Fruit fly (Drosophila melanogaster) whole organism, embryonic: ENCODE measurements around the gene CG2104.
A peak's percentile ranks its signal among the peaks of the same experiment; 100 is the strongest.

Source experiments
- Asciz ChIP-seq: fragments of 200-800 bp; sonication (Bioruptor generic); optimal IDR thresholded peaks from 2 replicates; lab custom pipeline; 2017; ENCODE audit warnings: missing biosample characterization, mild to moderate bottlenecking, missing genetic modification characterization, missing genetic modification reagents
- Atf6 ChIP-seq: fragments of 200-800 bp; sonication (Bioruptor generic); IDR thresholded peaks from 2 replicates; pipeline ENCODE4 v1.3.6; 2022; ENCODE audit warnings: missing biosample characterization, missing genetic modification characterization
- CG10209 ChIP-seq: fragments of 200-800 bp; sonication (Bioruptor generic); optimal IDR thresholded peaks from 3 replicates; lab custom pipeline; 2017; ENCODE audit warnings: missing biosample characterization, mild to moderate bottlenecking, missing genetic modification characterization, missing genetic modification reagents
- CG10366 ChIP-seq: fragments of 200-800 bp; sonication (Bioruptor generic); IDR thresholded peaks from 2 replicates; pipeline ENCODE4 v1.3.6; 2022; ENCODE audit warnings: missing biosample characterization, missing genetic modification characterization
- CG10462 ChIP-seq: fragments of 200-800 bp; sonication (Bioruptor generic); optimal IDR thresholded peaks from 2 replicates; lab custom pipeline; 2016; ENCODE audit warnings: missing biosample characterization, missing genetic modification characterization
- CG12391 ChIP-seq: fragments of 200-800 bp; sonication (Bioruptor generic); optimal IDR thresholded peaks from 3 replicates; lab custom pipeline; 2018; ENCODE audit warnings: missing biosample characterization, mild to moderate bottlenecking, missing genetic modification characterization, moderate library complexity
- CG12744 ChIP-seq: fragments of 200-800 bp; sonication (Bioruptor generic); optimal IDR thresholded peaks from 2 replicates; lab custom pipeline; 2016; ENCODE audit warnings: missing biosample characterization, missing genetic modification characterization
- CG12769 ChIP-seq: fragments of 200-800 bp; sonication (Bioruptor generic); optimal IDR thresholded peaks from 2 replicates; lab custom pipeline; 2019; ENCODE audit warnings: missing biosample characterization, mild to moderate bottlenecking, missing genetic modification characterization, moderate library complexity
- CG13296 ChIP-seq: fragments of 200-800 bp; sonication (Bioruptor generic); optimal IDR thresholded peaks from 3 replicates; lab custom pipeline; 2018; ENCODE audit warnings: missing biosample characterization, mild to moderate bottlenecking, missing genetic modification characterization
- CG13424 ChIP-seq: fragments of 200-800 bp; sonication (Bioruptor generic); optimal IDR thresholded peaks from 2 replicates; lab custom pipeline; 2019; ENCODE audit warnings: missing biosample characterization, mild to moderate bottlenecking, missing genetic modification characterization, moderate library complexity
- CG14441 ChIP-seq: fragments of 200-800 bp; sonication (Bioruptor generic); IDR thresholded peaks from 2 replicates; pipeline ENCODE4 v1.3.6; 2022; ENCODE audit warnings: missing biosample characterization, missing genetic modification characterization
- CG14860 ChIP-seq: fragments of 200-800 bp; sonication (Bioruptor generic); IDR thresholded peaks from 3 replicates; pipeline ENCODE4 v1.3.6; 2022; ENCODE audit warnings: missing biosample characterization, missing genetic modification characterization; ENCODE audit not compliant: partially characterized antibody
- CG15011 ChIP-seq: fragments of 200-800 bp; sonication (Bioruptor generic); optimal IDR thresholded peaks from 3 replicates; lab custom pipeline; 2018; ENCODE audit warnings: missing biosample characterization, mild to moderate bottlenecking, missing genetic modification characterization
- CG15696 ChIP-seq: fragments of 200-800 bp; sonication (Bioruptor generic); optimal IDR thresholded peaks from 2 replicates; lab custom pipeline; 2019; ENCODE audit warnings: missing biosample characterization, mild to moderate bottlenecking, missing genetic modification characterization, moderate library complexity
- CG1602 ChIP-seq: fragments of 200-800 bp; sonication (Bioruptor generic); optimal IDR thresholded peaks from 3 replicates; lab custom pipeline; 2016; ENCODE audit warnings: missing biosample characterization, missing genetic modification characterization
- CG17328 ChIP-seq: fragments of 200-800 bp; sonication (Bioruptor generic); IDR thresholded peaks from 2 replicates; pipeline ENCODE4 v1.3.6; 2022; ENCODE audit warnings: missing biosample characterization, missing genetic modification characterization
- CG2678 ChIP-seq: fragments of 200-800 bp; sonication (Bioruptor generic); optimal IDR thresholded peaks from 3 replicates; lab custom pipeline; 2019; ENCODE audit warnings: missing biosample characterization, mild to moderate bottlenecking, missing genetic modification characterization, moderate library complexity
- CG2875 ChIP-seq: fragments of 200-800 bp; sonication (Bioruptor generic); optimal IDR thresholded peaks from 2 replicates; lab custom pipeline; 2017; ENCODE audit warnings: missing biosample characterization, mild to moderate bottlenecking, missing genetic modification characterization, missing genetic modification reagents
- CG30020 ChIP-seq: fragments of 200-800 bp; optimal IDR thresholded peaks from 2 replicates; lab custom pipeline; 2019; ENCODE audit warnings: missing biosample characterization, mild to moderate bottlenecking, missing genetic modification characterization, moderate library complexity
- CG6813 ChIP-seq: fragments of 200-800 bp; sonication (Bioruptor generic); optimal IDR thresholded peaks from 2 replicates; lab custom pipeline; 2017; ENCODE audit warnings: missing biosample characterization, missing genetic modification characterization, mild to moderate bottlenecking, moderate library complexity, missing genetic modification reagents
- CG7372 ChIP-seq: fragments of 200-800 bp; sonication (Bioruptor generic); IDR thresholded peaks from 2 replicates; pipeline ENCODE4 v1.3.6; 2022; ENCODE audit warnings: missing biosample characterization, missing genetic modification characterization
- CG7786 ChIP-seq: fragments of 200-800 bp; sonication (Bioruptor generic); optimal IDR thresholded peaks from 2 replicates; lab custom pipeline; 2016; ENCODE audit warnings: missing biosample characterization, missing genetic modification characterization
- CG8089 ChIP-seq: fragments of 200-800 bp; sonication (Bioruptor generic); optimal IDR thresholded peaks from 3 replicates; lab custom pipeline; 2016; ENCODE audit warnings: missing biosample characterization, missing genetic modification characterization
- CG9437 ChIP-seq: fragments of 200-800 bp; sonication (Bioruptor generic); optimal IDR thresholded peaks from 2 replicates; lab custom pipeline; 2018; ENCODE audit warnings: missing biosample characterization, mild to moderate bottlenecking, missing genetic modification characterization
- CG9876 ChIP-seq: fragments of 200-800 bp; sonication (Bioruptor generic); optimal IDR thresholded peaks from 2 replicates; lab custom pipeline; 2016; ENCODE audit warnings: missing biosample characterization, missing genetic modification characterization
- Drgx ChIP-seq: fragments of 200-800 bp; sonication (Bioruptor generic); IDR thresholded peaks from 2 replicates; pipeline ENCODE4 v1.3.6; 2022; ENCODE audit warnings: missing biosample characterization, missing genetic modification characterization
- Fer3 ChIP-seq: fragments of 200-800 bp; sonication (Bioruptor generic); optimal IDR thresholded peaks from 2 replicates; lab custom pipeline; 2018; ENCODE audit warnings: missing biosample characterization, mild to moderate bottlenecking, missing genetic modification characterization, moderate library complexity
- H15 ChIP-seq: fragments of 200-800 bp; sonication (Bioruptor generic); IDR thresholded peaks from 3 replicates; pipeline ENCODE4 v1.3.6; 2022; ENCODE audit warnings: missing biosample characterization, missing genetic modification characterization
- HLH54F ChIP-seq: fragments of 200-800 bp; sonication (Bioruptor generic); optimal IDR thresholded peaks from 3 replicates; lab custom pipeline; 2016; ENCODE audit warnings: missing biosample characterization, missing genetic modification characterization
- Hand ChIP-seq: fragments of 200-800 bp; sonication (Bioruptor generic); optimal IDR thresholded peaks from 2 replicates; lab custom pipeline; 2017; ENCODE audit warnings: mild to moderate bottlenecking, missing biosample characterization, missing genetic modification reagents, missing genetic modification characterization
- Hmx ChIP-seq: fragments of 200-800 bp; sonication (Bioruptor generic); optimal IDR thresholded peaks from 2 replicates; lab custom pipeline; 2016; ENCODE audit warnings: missing biosample characterization, missing genetic modification characterization
- Hr51 ChIP-seq, 2 experiments: fragments of 200-800 bp; sonication (Bioruptor generic); optimal IDR thresholded peaks; 2 replicates in 1 of 2; 3 replicates in 1 of 2; lab custom pipeline; 2016 to 2018; ENCODE audit warnings: missing biosample characterization in 2 of 2, missing genetic modification characterization in 2 of 2, mild to moderate bottlenecking in 1 of 2, moderate library complexity in 1 of 2
- Lhr ChIP-seq: fragments of 200-800 bp; sonication (Bioruptor generic); optimal IDR thresholded peaks from 3 replicates; lab custom pipeline; 2017; ENCODE audit warnings: mild to moderate bottlenecking, missing biosample characterization, missing genetic modification reagents, missing genetic modification characterization
- Nf-YB ChIP-seq: fragments of 200-800 bp; sonication (Bioruptor generic); optimal IDR thresholded peaks from 3 replicates; lab custom pipeline; 2019; ENCODE audit warnings: missing biosample characterization, mild to moderate bottlenecking, missing genetic modification characterization, moderate library complexity
- Nf-YC ChIP-seq: fragments of 200-800 bp; optimal IDR thresholded peaks from 3 replicates; lab custom pipeline; 2019; ENCODE audit warnings: missing biosample characterization, mild to moderate bottlenecking, missing genetic modification characterization, moderate library complexity
- Ravus ChIP-seq: fragments of 200-800 bp; sonication (Bioruptor generic); IDR thresholded peaks from 2 replicates; pipeline ENCODE4 v1.3.6; 2022; ENCODE audit warnings: missing biosample characterization, missing genetic modification characterization
- Trl ChIP-seq, 3 experiments: fragments of >200 bp in 2 of 3; fragments of 200-800 bp in 1 of 3; sonication (Bioruptor generic) in 1 of 3; optimal IDR thresholded peaks; 2 replicates in 1 of 3; 3 replicates in 2 of 3; lab custom pipeline; 2016 to 2017; ENCODE audit warnings: missing biosample characterization in 1 of 3, missing genetic modification characterization in 1 of 3
- ab ChIP-seq: fragments of 200-800 bp; sonication (Bioruptor generic); optimal IDR thresholded peaks from 2 replicates; lab custom pipeline; 2016; ENCODE audit warnings: missing biosample characterization, missing genetic modification characterization
- jumu ChIP-seq: fragments of 200-800 bp; sonication (Bioruptor generic); optimal IDR thresholded peaks from 3 replicates; lab custom pipeline; 2016; ENCODE audit warnings: missing biosample characterization, missing genetic modification characterization
- kay ChIP-seq: fragments of 200-800 bp; sonication (Bioruptor generic); optimal IDR thresholded peaks from 2 replicates; lab custom pipeline; 2016; ENCODE audit warnings: missing biosample characterization, missing genetic modification characterization
- lbe ChIP-seq: fragments of 200-800 bp; sonication (Bioruptor generic); optimal IDR thresholded peaks from 2 replicates; lab custom pipeline; 2016; ENCODE audit warnings: missing biosample characterization, mild to moderate bottlenecking, missing genetic modification characterization
- maf-S ChIP-seq: fragments of 200-800 bp; sonication (Bioruptor generic); optimal IDR thresholded peaks from 2 replicates; lab custom pipeline; 2016; ENCODE audit warnings: missing biosample characterization, missing genetic modification characterization
- pros ChIP-seq: fragments of 200-800 bp; sonication (Bioruptor generic); optimal IDR thresholded peaks from 3 replicates; lab custom pipeline; 2019; ENCODE audit warnings: missing biosample characterization, mild to moderate bottlenecking, missing genetic modification characterization, moderate library complexity
- row ChIP-seq: fragments of 200-800 bp; sonication (Bioruptor generic); IDR thresholded peaks from 3 replicates; pipeline ENCODE4 v1.3.6; 2022; ENCODE audit warnings: missing biosample characterization, missing genetic modification characterization
- salm ChIP-seq: fragments of 200-800 bp; sonication (Bioruptor generic); optimal IDR thresholded peaks from 2 replicates; lab custom pipeline; 2018; ENCODE audit warnings: missing biosample characterization, mild to moderate bottlenecking, missing genetic modification characterization
- sima ChIP-seq: fragments of 200-800 bp; sonication (Bioruptor generic); optimal IDR thresholded peaks from 2 replicates; lab custom pipeline; 2016; ENCODE audit warnings: missing biosample characterization, missing genetic modification characterization
- vfl ChIP-seq: fragments of 200-800 bp; sonication (Bioruptor generic); optimal IDR thresholded peaks from 2 replicates; lab custom pipeline; 2016; ENCODE audit warnings: missing biosample characterization, missing genetic modification characterization
- z ChIP-seq: fragments of 200-800 bp; sonication (Bioruptor generic); IDR thresholded peaks from 3 replicates; pipeline ENCODE4 v1.3.6; 2022; ENCODE audit warnings: missing biosample characterization, missing genetic modification characterization

Gene CG2104

dm6 chr3R:5668928-5669739 is 24.0 kb downstream of the CG2104 start, which contains the start of the genes Xe7 and Atg17 (continued):
- TF ChIP-seq Trl (optimal IDR thresholded peaks at IDR 0.05; lab: Kevin White, UChicago) (no peak), Trl (GFP tag; optimal IDR thresholded peaks at IDR 0.05; lab: Kevin White, UChicago) (peak; percentile 89), vfl (GFP tag; lab: Kevin White, UChicago) (peak; percentile 91), CG12769 (peak; percentile 85), CG8089 (GFP tag; lab: Kevin White, UChicago) (peak; percentile 84), Ravus (peak; percentile 63), CG12391 (tag; lab: Kevin White, UChicago) (peak; percentile 94), CG2678 (tag; lab: Kevin White, UChicago) (peak; percentile 94), CG9437 (GFP tag; lab: Kevin White, UChicago) (peak; percentile 86), CG13424 (tag; lab: Kevin White, UChicago) (peak; percentile 95), CG13296 (GFP tag; lab: Kevin White, UChicago) (peak; percentile 82), Asciz (GFP tag; lab: Kevin White, UChicago) (peak; percentile 24), CG6813 (GFP tag; lab: Kevin White, UChicago) (peak; percentile 48), H15 (GFP tag; lab: Robert Waterston, UW) (peak; percentile 87), CG15696 (peak; percentile 94), Hr51 (GFP tag; optimal IDR thresholded peaks at IDR 0.05; lab: Kevin White, UChicago) (peak; percentile 89 to 90), Drgx (GFP tag; lab: Robert Waterston, UW) (peak; percentile 83), CG10209 (GFP tag; lab: Kevin White, UChicago) (peak; percentile 92), CG14860 (GFP tag; lab: Robert Waterston, UW) (no peak; the same call in 2 of the 3 replicates), CG1602 (peak; percentile 94), CG17328 (GFP tag; lab: Robert Waterston, UW) (peak; percentile 72), jumu (peak; percentile 87), CG7786 (peak; percentile 85), CG2875 (peak; percentile 46), CG14441 (GFP tag; lab: Robert Waterston, UW) (peak; percentile 93), ab (peak; percentile 71), z (GFP tag; lab: Robert Waterston, UW) (no peak), kay (GFP tag; lab: Kevin White, UChicago) (peak; percentile 76), sima (GFP tag; lab: Kevin White, UChicago) (no peak), Atf6 (GFP tag; lab: Robert Waterston, UW) (peak; percentile 85), Lhr (peak; percentile 85), row (peak; percentile 95), maf-S (GFP tag; lab: Kevin White, UChicago) (peak; percentile 84), CG10366 (GFP tag; lab: Robert Waterston, UW) (peak; percentile 91), lbe (GFP tag; lab: Kevin White, UChicago) (peak; percentile 72), CG12744 (GFP tag; lab: Kevin White, UChicago) (peak; percentile 57), CG7372 (peak; percentile 94), Hmx (GFP tag; lab: Kevin White, UChicago) (peak; percentile 79), CG10462 (GFP tag; lab: Kevin White, UChicago) (peak; percentile 80), Hand (peak; percentile 73), salm (tag; lab: Kevin White, UChicago) (peak; percentile 45), CG15011 (GFP tag; lab: Kevin White, UChicago) (peak; percentile 77), Nf-YB (GFP tag; lab: Kevin White, UChicago) (peak; percentile 69), CG30020 (tag; lab: Kevin White, UChicago) (peak; percentile 89), HLH54F (GFP tag; lab: Kevin White, UChicago) (peak; percentile 93), Nf-YC (tag; lab: Kevin White, UChicago) (peak; percentile 87), Fer3 (tag; lab: Kevin White, UChicago) (peak; percentile 92), pros (GFP tag; lab: Kevin White, UChicago) (no peak), CG9876 (peak; percentile 87)
